Fruit fly (Drosophila melanogaster): ENCODE measurements around the gene CG11263.

CG11263 gene

dm6 chr3L:13036706-13037457 is 30.3 kb downstream of the CG11263 start, which contains the start of gene Srrm1:
TSS of gene Srrm1 (plus strand) at chr3L:13036821.
- no peak for TF ChIP-seq ttk (optimal IDR thresholded peaks at IDR 0.05)

- no peak for TF ChIP-seq insv (optimal IDR thresholded peaks at IDR 0.05)
These were observed 34.2 kb downstream of the CG11263 start for dm6 chr3L:13040849-13041248.

dm6 chr3L:13041292-13042067 is 34.9 kb downstream of the CG11263 start, which contains the start of gene RpS4:
TSS of gene RpS4 (plus strand) at chr3L:13041756.
- TF ChIP-seq psq (optimal IDR thresholded peaks at IDR 0.05) (no peak), Sin3A (optimal IDR thresholded peaks at IDR 0.05) (no peak), ttk (optimal IDR thresholded peaks at IDR 0.05) (no peak), h (optimal IDR thresholded peaks at IDR 0.05) (no peak), Myc (optimal IDR thresholded peaks at IDR 0.05) (no peak), insv (optimal IDR thresholded peaks at IDR 0.05) (no peak)

dm6 chr3L:13044335-13044814 is 37.8 kb downstream of the CG11263 start, which contains the start of gene Syx13:
TSS of gene Syx13 (plus strand) at chr3L:13044434.
- no peak for TF ChIP-seq insv (optimal IDR thresholded peaks at IDR 0.05)
- no peak for TF ChIP-seq Myc (optimal IDR thresholded peaks at IDR 0.05)
- TF ChIP-seq Sin3A (optimal IDR thresholded peaks at IDR 0.05): no peak
- no peak for TF ChIP-seq h (optimal IDR thresholded peaks at IDR 0.05)
- no peak for TF ChIP-seq ttk (optimal IDR thresholded peaks at IDR 0.05)

dm6 chr3L:13046758-13047157 is 40.1 kb downstream of the CG11263 start, which contains the start of gene CG11279:
TSS of gene CG11279 (plus strand) at chr3L:13046977.
- TF ChIP-seq ttk (optimal IDR thresholded peaks at IDR 0.05) (no peak), h (optimal IDR thresholded peaks at IDR 0.05) (no peak), psq (optimal IDR thresholded peaks at IDR 0.05) (no peak), insv (optimal IDR thresholded peaks at IDR 0.05) (no peak), Sin3A (optimal IDR thresholded peaks at IDR 0.05) (no peak), Myc (optimal IDR thresholded peaks at IDR 0.05) (no peak)

dm6 chr3L:13049671-13050070 is 43.1 kb downstream of the CG11263 start:
- TF ChIP-seq Myc (optimal IDR thresholded peaks at IDR 0.05) (no peak), Sin3A (optimal IDR thresholded peaks at IDR 0.05) (no peak), ttk (optimal IDR thresholded peaks at IDR 0.05) (no peak), psq (optimal IDR thresholded peaks at IDR 0.05) (no peak), h (optimal IDR thresholded peaks at IDR 0.05) (no peak), insv (optimal IDR thresholded peaks at IDR 0.05) (no peak)

dm6 chr3L:13050675-13051202 is 44.1 kb downstream of the CG11263 start:
- TF ChIP-seq psq (optimal IDR thresholded peaks at IDR 0.05) (no peak), insv (optimal IDR thresholded peaks at IDR 0.05) (no peak), h (optimal IDR thresholded peaks at IDR 0.05) (no peak), Myc (optimal IDR thresholded peaks at IDR 0.05) (no peak), Sin3A (optimal IDR thresholded peaks at IDR 0.05) (no peak), ttk (optimal IDR thresholded peaks at IDR 0.05) (no peak)

All from Kc167 (cell line).